Worm (Caenorhabditis elegans): ENCODE results near the gene lst-5.
"Not testable (repeated sequence)": the region's sequence is repeated elsewhere in the genome, so short reads cannot be mapped to it uniquely, and the experiment has no call there.

Gene lst-5

ce11 chrII:7001405-7001804 lies 21.3 kb upstream of the lst-5 start (continued):
- peak; percentile 72; the same call in 1 of the 2 replicates for TF ChIP-seq snpc-1.2 (GFP tag; IDR thresholded peaks at IDR 0.05)
- peak; percentile 96 for TF ChIP-seq F44E2.7 (GFP tag; IDR thresholded peaks at IDR 0.05)
- TF ChIP-seq nhr-41 (GFP tag; IDR thresholded peaks at IDR 0.05): peak; percentile 88; the same call in 1 of the 2 replicates
- peak; percentile 94 for TF ChIP-seq vab-7 (GFP tag; IDR thresholded peaks at IDR 0.05)
- peak; percentile 61 for TF ChIP-seq mdt-29 (GFP tag; IDR thresholded peaks at IDR 0.05)
- peak; percentile 40; the same call in 1 of the 2 replicates for TF ChIP-seq ceh-20 (GFP tag; IDR thresholded peaks at IDR 0.05)
- peak; percentile 90 for TF ChIP-seq arid-1 (GFP tag; conservative IDR thresholded peaks at IDR 0.05)
- TF ChIP-seq saeg-2 (GFP tag; IDR thresholded peaks at IDR 0.05): peak; percentile 78; the same call in 1 of the 2 replicates
- peak; percentile 98 for TF ChIP-seq dmd-8 (GFP tag; IDR thresholded peaks at IDR 0.05)
- peak; percentile 92 to 96; a peak in 3 of 4 replicates for TF ChIP-seq madf-5 (GFP tag; IDR thresholded peaks at IDR 0.05)
- peak; percentile 62 for TF ChIP-seq dmd-6 (GFP tag; IDR thresholded peaks at IDR 0.05)
- TF ChIP-seq spr-3 (GFP tag; optimal IDR thresholded peaks at IDR 0.05): peak; percentile 67
- peak; percentile 98 for TF ChIP-seq lim-7 (GFP tag; IDR thresholded peaks at IDR 0.05)
- TF ChIP-seq mes-2 (tag; optimal IDR thresholded peaks at IDR 0.05; ENCODE audit: poor library complexity, severe bottlenecking): peak; percentile 49
- peak; percentile 85; the same call in 1 of the 2 replicates for TF ChIP-seq D1046.2 (GFP tag; IDR thresholded peaks at IDR 0.05)
- peak in 1 of 2 experiments; percentile 14 for TF ChIP-seq hif-1 (tag; optimal IDR thresholded peaks at IDR 0.05)
- TF ChIP-seq mxl-2 (GFP tag; conservative IDR thresholded peaks at IDR 0.05): peak; percentile 75; the same call in 1 of the 2 replicates
- TF ChIP-seq pha-4 (GFP tag; IDR thresholded peaks at IDR 0.05): peak; percentile 91
- not testable (repeated sequence) for TF ChIP-seq pha-4 (tag; optimal IDR thresholded peaks at IDR 0.05)
- TF ChIP-seq ceh-44 (GFP tag; IDR thresholded peaks at IDR 0.05): peak; percentile 95
- TF ChIP-seq php-3 (GFP tag; IDR thresholded peaks at IDR 0.05): peak; percentile 70
- peak; percentile 9 for TF ChIP-seq gei-8 (GFP tag; optimal IDR thresholded peaks at IDR 0.05)
- TF ChIP-seq lin-29 (GFP tag; IDR thresholded peaks at IDR 0.05): 0 out of 2 replicates have a peak, but pooled peaks have one; percentile 45
- TF ChIP-seq aha-1 (tag): peak; percentile 29

- TF ChIP-seq lim-7 (GFP tag; IDR thresholded peaks at IDR 0.05): peak; percentile 61; the same call in 1 of the 2 replicates
- peak; percentile 49; the same call in 1 of the 2 replicates for TF ChIP-seq ctbp-1 (GFP tag; IDR thresholded peaks at IDR 0.05)
- no peak for TF ChIP-seq snpc-4 (tag; optimal IDR thresholded peaks at IDR 0.05)
- TF ChIP-seq egl-43 (GFP tag; IDR thresholded peaks at IDR 0.05): peak; percentile 83
- peak; percentile 60 for TF ChIP-seq Y5F2A.4 (GFP tag; optimal IDR thresholded peaks at IDR 0.05)
- 0 out of 2 replicates have a peak, but pooled peaks have one; percentile 24 for TF ChIP-seq ceh-20 (GFP tag; IDR thresholded peaks at IDR 0.05)
- TF ChIP-seq dmd-9 (GFP tag; IDR thresholded peaks at IDR 0.05): 0 out of 2 replicates have a peak, but pooled peaks have one; percentile 60
- TF ChIP-seq T26A8.4 (GFP tag; IDR thresholded peaks at IDR 0.05): peak; percentile 75
- peak; percentile 24 for TF ChIP-seq ceh-32 (tag; optimal IDR thresholded peaks at IDR 0.05; ENCODE audit: poor library complexity)
- TF ChIP-seq dmd-6 (GFP tag; IDR thresholded peaks at IDR 0.05): peak; percentile 21; the same call in 1 of the 2 replicates
- TF ChIP-seq unc-62 (GFP tag; optimal IDR thresholded peaks at IDR 0.05 in 1 of 2): peak in 1 of 2 experiments; percentile 21
- no peak for TF ChIP-seq unc-62 (tag; optimal IDR thresholded peaks at IDR 0.05)
- TF ChIP-seq mdt-29 (GFP tag; IDR thresholded peaks at IDR 0.05): peak; percentile 46; the same call in 1 of the 2 replicates
- peak; percentile 51 for TF ChIP-seq lin-13 (GFP tag; optimal IDR thresholded peaks at IDR 0.05)
- TF ChIP-seq F49E8.2 (tag; optimal IDR thresholded peaks at IDR 0.05; ENCODE audit: borderline replicate concordance): peak; percentile 20
- TF ChIP-seq saeg-2 (GFP tag; IDR thresholded peaks at IDR 0.05): no peak
- no peak for TF ChIP-seq ces-1 (GFP tag; optimal IDR thresholded peaks at IDR 0.05)
- peak; percentile 58 for TF ChIP-seq nhr-48 (tag; optimal IDR thresholded peaks at IDR 0.05)
- peak; percentile 26 to 64 for TF ChIP-seq daf-16 (GFP tag; optimal IDR thresholded peaks at IDR 0.05)
- TF ChIP-seq daf-16 (tag; optimal IDR thresholded peaks at IDR 0.05): no peak
- peak; percentile 50 for TF ChIP-seq mep-1 (tag; optimal IDR thresholded peaks at IDR 0.05)
- no peak for TF ChIP-seq unc-39 (tag; optimal IDR thresholded peaks at IDR 0.05)
- peak; percentile 16 for TF ChIP-seq nhr-111 (GFP tag; optimal IDR thresholded peaks at IDR 0.05)
- TF ChIP-seq hlh-30 (tag; optimal IDR thresholded peaks at IDR 0.05; ENCODE audit: insufficient read depth): peak; percentile 30
- peak; percentile 73 for TF ChIP-seq spr-3 (GFP tag; optimal IDR thresholded peaks at IDR 0.05)
- TF ChIP-seq F37D6.2 (tag; optimal IDR thresholded peaks at IDR 0.05): no peak
- no peak for TF ChIP-seq fos-1 (tag; optimal IDR thresholded peaks at IDR 0.05)
- TF ChIP-seq D1046.2 (GFP tag; IDR thresholded peaks at IDR 0.05): 0 out of 2 replicates have a peak, but pooled peaks have one; percentile 7
- peak; percentile 49; the same call in 1 of the 2 replicates for TF ChIP-seq hmg-1.1 (GFP tag; IDR thresholded peaks at IDR 0.05)
- TF ChIP-seq F44E2.7 (GFP tag; IDR thresholded peaks at IDR 0.05): 0 out of 2 replicates have a peak, but pooled peaks have one; percentile 49
- TF ChIP-seq daf-19 (GFP tag; conservative IDR thresholded peaks at IDR 0.05): peak; percentile 64; the same call in 1 of the 2 replicates
These were observed 19.8 kb upstream of the lst-5 start for ce11 chrII:7002956-7003357.

Data from whole organism, L4 larva.